Worm (Caenorhabditis elegans) whole organism, L4 larva: ENCODE data around the gene gad-1.

Experiments used
- R02D3.7 ChIP-seq: fragments of 150-350 bp; sonication (generic microtip); optimal IDR thresholded peaks from 3 replicates; lab custom pipeline; 2014; ENCODE audit warnings: missing biosample characterization, missing genetic modification characterization
- Y5F2A.4 ChIP-seq: fragments of 200-800 bp; sonication (Bioruptor generic); optimal IDR thresholded peaks from 2 replicates; lab custom pipeline; 2018; ENCODE audit warnings: mild to moderate bottlenecking, missing genetic modification characterization, missing compliant biosample characterization
- ceh-82 ChIP-seq: sonication (generic microtip); optimal IDR thresholded peaks from 2 replicates; lab custom pipeline; 2017; ENCODE audit warnings: missing biosample characterization, missing genetic modification characterization
- daf-19 ChIP-seq: fragments of 200-800 bp; sonication (Bioruptor generic); conservative IDR thresholded peaks from 2 replicates; pipeline ENCODE4 v1.3.6; 2022; ENCODE audit warnings: missing genetic modification characterization, missing compliant biosample characterization
- dve-1 ChIP-seq: sonication (generic microtip); optimal IDR thresholded peaks from 2 replicates; lab custom pipeline; 2017; ENCODE audit warnings: antibody characterized with exemption, mild to moderate bottlenecking, missing genetic modification characterization, missing compliant biosample characterization; ENCODE audit not compliant: insufficient read depth
- nhr-76 ChIP-seq: fragments of 150-350 bp; optimal IDR thresholded peaks from 2 replicates; lab custom pipeline; 2014; ENCODE audit warnings: missing biosample characterization, missing genetic modification characterization
- snpc-4 ChIP-seq: fragments of 150-350 bp; optimal IDR thresholded peaks from 2 replicates; lab custom pipeline; 2014; ENCODE audit warnings: missing biosample characterization, missing genetic modification characterization

ce11 chrV:6441613-6442012 lies 8.3 kb upstream of the gad-1 start, which contains the start of gene T05H4.15:
- TF ChIP-seq dve-1 (tag; lab: Kevin White, UChicago) (no peak), R02D3.7 (no peak), Y5F2A.4 (GFP tag; lab: Kevin White, UChicago) (no peak), snpc-4 (tag; lab: Kevin White, UChicago) (no peak), daf-19 (GFP tag; lab: Robert Waterston, UW) (no peak), nhr-76 (tag; lab: Kevin White, UChicago) (no peak), ceh-82 (tag; lab: Kevin White, UChicago) (no peak)
